Worm (Caenorhabditis elegans) whole organism, midembryonic: ENCODE measurements around the gene zig-3.

Experiments used
- flt-1 ChIP-seq: fragments of 200-800 bp; sonication (Bioruptor generic); IDR thresholded peaks from 2 replicates; pipeline ENCODE4 v1.3.6; 2022; ENCODE audit warnings: missing genetic modification characterization, missing compliant biosample characterization
- med-1 ChIP-seq: sonication (generic microtip); optimal IDR thresholded peaks from 2 replicates; lab custom pipeline; 2017; ENCODE audit warnings: missing genetic modification characterization, mild to moderate bottlenecking, missing compliant biosample characterization, antibody characterized with exemption, missing genetic modification reagents; ENCODE audit not compliant: insufficient read depth
- ztf-23 ChIP-seq: fragments of 200-800 bp; sonication (Bioruptor generic); IDR thresholded peaks from 2 replicates; pipeline ENCODE4 v1.3.6; 2022; ENCODE audit warnings: missing genetic modification reagents, missing genetic modification characterization, missing compliant biosample characterization
- ztf-29 ChIP-seq: fragments of 200-800 bp; sonication (Bioruptor generic); IDR thresholded peaks from 2 replicates; pipeline ENCODE4 v1.3.6; 2022; ENCODE audit warnings: missing genetic modification reagents, missing genetic modification characterization, missing compliant biosample characterization

DNA sequence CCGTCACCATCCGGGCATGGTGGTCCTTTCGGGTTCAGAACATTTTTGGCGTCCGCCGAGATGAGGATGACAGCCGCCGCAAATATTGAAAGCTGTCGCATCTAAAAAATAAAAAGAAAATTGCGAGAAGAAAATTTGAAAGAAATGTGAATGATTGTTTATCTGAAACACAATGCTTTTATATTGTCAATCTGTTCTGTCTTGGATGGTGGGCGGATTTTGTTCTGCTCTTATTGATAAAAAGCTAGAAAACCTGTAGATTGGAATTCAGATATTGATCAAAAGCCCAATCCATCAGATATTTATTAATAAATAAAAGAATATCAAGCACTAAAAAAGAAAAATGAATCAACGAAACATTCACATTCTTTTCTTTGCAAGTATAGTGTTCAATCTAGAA, 16.7 kb upstream of the zig-3 start, which contains the start of gene C39D10.7:
- TF ChIP-seq ztf-23, result no peak
- TF ChIP-seq ztf-29 (GFP tag; lab: Robert Waterston, UW), result no peak
- TF ChIP-seq flt-1 (GFP tag; lab: Robert Waterston, UW), result no peak
- TF ChIP-seq med-1 (GFP tag; lab: Kevin White, UChicago), result no peak
